Fruit fly (Drosophila melanogaster): ENCODE results near the gene Madm.
A peak's percentile ranks its signal among the peaks of the same experiment; 100 is the strongest.

The Madm gene

DNA sequence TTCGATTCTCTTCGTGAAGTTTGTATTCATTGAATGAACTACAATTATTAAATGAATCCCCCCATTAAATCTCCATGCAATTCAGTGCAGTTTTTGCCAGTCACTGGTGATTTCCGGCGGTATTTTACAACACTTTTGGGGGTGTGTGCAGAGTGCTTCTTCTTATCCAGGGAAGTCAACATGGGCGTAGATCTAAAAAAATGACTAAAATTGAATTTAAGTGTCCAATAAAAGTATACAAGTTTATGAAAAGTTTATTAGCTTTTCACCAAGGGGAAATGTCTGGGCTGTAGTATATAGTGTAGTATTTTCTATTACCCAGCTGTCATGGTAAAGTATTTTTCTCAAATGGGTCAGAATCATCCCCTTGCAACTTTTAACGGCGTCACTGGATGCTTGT lies 49.2 kb downstream of the Madm start, which contains the start of gene Hpf1 (continued):
- peak; percentile 86 for TF ChIP-seq ac (GFP tag; optimal IDR thresholded peaks at IDR 0.05)
- peak; percentile 98 for TF ChIP-seq maf-S (GFP tag; optimal IDR thresholded peaks at IDR 0.05)
- TF ChIP-seq zfh1 (GFP tag; IDR thresholded peaks at IDR 0.05): peak; percentile 98
- peak; percentile 94 for TF ChIP-seq D19A (tag; optimal IDR thresholded peaks at IDR 0.05)
- peak; percentile 98 for TF ChIP-seq BtbVII (GFP tag; optimal IDR thresholded peaks at IDR 0.05)
- TF ChIP-seq CG2116 (GFP tag; optimal IDR thresholded peaks at IDR 0.05): peak; percentile 84
- peak; percentile 98 for TF ChIP-seq Dad (GFP tag; optimal IDR thresholded peaks at IDR 0.05)
- peak; percentile 98 for TF ChIP-seq CG12236 (GFP tag; optimal IDR thresholded peaks at IDR 0.05)
- TF ChIP-seq CG2875 (GFP tag; optimal IDR thresholded peaks at IDR 0.05): peak; percentile 95
- TF ChIP-seq Gug (GFP tag; IDR thresholded peaks at IDR 0.05): peak; percentile 98
- TF ChIP-seq CG15479 (GFP tag; optimal IDR thresholded peaks at IDR 0.05): peak; percentile 73
- TF ChIP-seq Neu2 (GFP tag; optimal IDR thresholded peaks at IDR 0.05; ENCODE audit: borderline replicate concordance): peak; percentile 92
- TF ChIP-seq rib (GFP tag; IDR thresholded peaks at IDR 0.05): peak; percentile 97
- TF ChIP-seq Hr39 (optimal IDR thresholded peaks at IDR 0.05): no peak
- TF ChIP-seq PHDP (tag; optimal IDR thresholded peaks at IDR 0.05): peak; percentile 99
- TF ChIP-seq Awh (GFP tag; IDR thresholded peaks at IDR 0.05): peak; percentile 94
- TF ChIP-seq dimm (GFP tag; IDR thresholded peaks at IDR 0.05): peak; percentile 92
- peak; percentile 90 for TF ChIP-seq CG6654 (GFP tag; optimal IDR thresholded peaks at IDR 0.05)
- peak; percentile 99 for TF ChIP-seq zfh2 (GFP tag; optimal IDR thresholded peaks at IDR 0.05)
- peak; percentile 81 for TF ChIP-seq Sry-δ (GFP tag; optimal IDR thresholded peaks at IDR 0.05)
- TF ChIP-seq CG10209 (GFP tag; optimal IDR thresholded peaks at IDR 0.05): peak; percentile 98
- TF ChIP-seq Lim3 (GFP tag; IDR thresholded peaks at IDR 0.05): peak; percentile 85
- TF ChIP-seq kay (GFP tag; optimal IDR thresholded peaks at IDR 0.05): peak; percentile 96
- TF ChIP-seq CG13894 (tag; optimal IDR thresholded peaks at IDR 0.05): peak; percentile 98
- peak; percentile 99 for TF ChIP-seq CG3281 (GFP tag; optimal IDR thresholded peaks at IDR 0.05)
- TF ChIP-seq Meics (GFP tag; optimal IDR thresholded peaks at IDR 0.05): peak; percentile 99
- TF ChIP-seq toy (GFP tag; IDR thresholded peaks at IDR 0.05): peak; percentile 93
- TF ChIP-seq p53 (GFP tag; optimal IDR thresholded peaks at IDR 0.05): peak; percentile 96
- TF ChIP-seq Pdp1 (GFP tag; optimal IDR thresholded peaks at IDR 0.05): peak; percentile 97 to 99
- TF ChIP-seq gsb-n (tag; optimal IDR thresholded peaks at IDR 0.05): peak; percentile 96
- TF ChIP-seq jumu (GFP tag; optimal IDR thresholded peaks at IDR 0.05): peak; percentile 98
- TF ChIP-seq dmrt99B (tag; optimal IDR thresholded peaks at IDR 0.05): peak; percentile 98
- TF ChIP-seq br (optimal IDR thresholded peaks at IDR 0.05): no peak
- peak; percentile 98 for TF ChIP-seq CG30431 (GFP tag; optimal IDR thresholded peaks at IDR 0.05)
- peak; percentile 98 for TF ChIP-seq CG11093 (GFP tag; IDR thresholded peaks at IDR 0.05)
- peak; percentile 99 for TF ChIP-seq CG17385 (GFP tag; optimal IDR thresholded peaks at IDR 0.05)
- peak; percentile 99 for TF ChIP-seq ind (GFP tag; optimal IDR thresholded peaks at IDR 0.05)
- TF ChIP-seq ERR (GFP tag; optimal IDR thresholded peaks at IDR 0.05): peak; percentile 97
- peak; percentile 65 for TF ChIP-seq crol (GFP tag; IDR thresholded peaks at IDR 0.05)
- peak; percentile 94 for TF ChIP-seq CG6175 (GFP tag; IDR thresholded peaks at IDR 0.05)
- no peak for TF ChIP-seq usp (GFP tag; optimal IDR thresholded peaks at IDR 0.05)
- TF ChIP-seq CG7987 (GFP tag; optimal IDR thresholded peaks at IDR 0.05): peak; percentile 95
- peak; percentile 98 for TF ChIP-seq esg (GFP tag; conservative IDR thresholded peaks at IDR 0.05)
- peak; percentile 53; the same call in 1 of the 3 replicates for TF ChIP-seq z (GFP tag; IDR thresholded peaks at IDR 0.05)
- TF ChIP-seq CG12219 (GFP tag; optimal IDR thresholded peaks at IDR 0.05): peak; percentile 98
- no peak for TF ChIP-seq lov (optimal IDR thresholded peaks at IDR 0.05)
- TF ChIP-seq lov (GFP tag; IDR thresholded peaks at IDR 0.05): peak; percentile 92
- TF ChIP-seq CG5245 (GFP tag; optimal IDR thresholded peaks at IDR 0.05): peak; percentile 97
- TF ChIP-seq HmgZ (tag; optimal IDR thresholded peaks at IDR 0.05): peak; percentile 99
- peak; percentile 73 for TF ChIP-seq Dip2 (GFP tag; IDR thresholded peaks at IDR 0.05)
- peak; percentile 80 for TF ChIP-seq CG7928 (GFP tag; optimal IDR thresholded peaks at IDR 0.05)
- peak; percentile 97 for TF ChIP-seq CG10654 (GFP tag; optimal IDR thresholded peaks at IDR 0.05)
- TF ChIP-seq Hsf (GFP tag; optimal IDR thresholded peaks at IDR 0.05): peak; percentile 99

Measured in whole organism, embryonic.